Worm (Caenorhabditis elegans) whole organism, young adult: ENCODE results near the gene fbxa-76.

Source experiments
- K11D2.4 ChIP-seq: fragments of 200-800 bp; sonication (Bioruptor generic); IDR thresholded peaks from 2 replicates; pipeline ENCODE4 v1.3.6; 2022; ENCODE audit warnings: missing genetic modification reagents, missing genetic modification characterization, missing compliant biosample characterization
- attf-3 ChIP-seq: fragments of 200-800 bp; sonication (Bioruptor generic); conservative IDR thresholded peaks from 2 replicates; pipeline ENCODE4 v1.3.6; 2022; ENCODE audit warnings: missing genetic modification reagents, missing genetic modification characterization, missing compliant biosample characterization
- hlh-12 ChIP-seq: sonication (generic microtip); optimal IDR thresholded peaks from 2 replicates; lab custom pipeline; 2016; ENCODE audit warnings: missing genetic modification characterization, missing compliant biosample characterization
- nhr-27 ChIP-seq: fragments of 200-800 bp; sonication (Bioruptor generic); optimal IDR thresholded peaks from 2 replicates; lab custom pipeline; 2018; ENCODE audit warnings: mild to moderate bottlenecking, missing genetic modification characterization, moderate library complexity, missing compliant biosample characterization
- nhr-90 ChIP-seq: sonication (generic microtip); optimal IDR thresholded peaks from 2 replicates; lab custom pipeline; 2016; ENCODE audit warnings: missing genotype, mild to moderate bottlenecking, missing genetic modification characterization, missing compliant biosample characterization
- sea-2 ChIP-seq: fragments of 200-800 bp; sonication (Bioruptor generic); IDR thresholded peaks from 2 replicates; pipeline ENCODE4 v1.3.6; 2022; ENCODE audit warnings: missing genetic modification characterization, missing compliant biosample characterization
- unc-130 ChIP-seq: sonication (generic microtip); optimal IDR thresholded peaks from 2 replicates; lab custom pipeline; 2016; ENCODE audit warnings: missing genetic modification reagents, missing genetic modification characterization, missing compliant biosample characterization
- zim-3 ChIP-seq: sonication (generic microtip); optimal IDR thresholded peaks from 2 replicates; lab custom pipeline; 2017; ENCODE audit warnings: mild to moderate bottlenecking, missing genetic modification characterization, moderate library complexity, missing compliant biosample characterization
- ztf-25 ChIP-seq: fragments of 200-800 bp; sonication (Bioruptor generic); IDR thresholded peaks from 2 replicates; pipeline ENCODE4 v1.3.6; 2022; ENCODE audit warnings: missing genetic modification reagents, missing genetic modification characterization, missing compliant biosample characterization

- TF ChIP-seq sea-2 (GFP tag; lab: Robert Waterston, UW) (no peak), ztf-25 (GFP tag; lab: Robert Waterston, UW) (no peak), nhr-90 (tag; lab: Kevin White, UChicago) (no peak), nhr-27 (no peak), hlh-12 (tag; lab: Kevin White, UChicago) (no peak), attf-3 (GFP tag; lab: Robert Waterston, UW) (no peak), K11D2.4 (no peak), unc-130 (GFP tag; lab: Kevin White, UChicago) (no peak), zim-3 (no peak)
These were observed 27.0 kb downstream of the fbxa-76 start for ce11 chrIII:1221995-1222394.
